Worm (Caenorhabditis elegans) whole organism, young adult: ENCODE data around the gene lgc-46.

Source experiments
- B0336.3 ChIP-seq: fragments of 200-800 bp; sonication (Bioruptor generic); IDR thresholded peaks from 2 replicates; pipeline ENCODE4 v1.3.6; 2022; ENCODE audit warnings: missing genetic modification characterization, missing compliant biosample characterization
- K12H6.12 ChIP-seq: fragments of 200-800 bp; sonication (Bioruptor generic); optimal IDR thresholded peaks from 2 replicates; lab custom pipeline; 2018; ENCODE audit warnings: mild to moderate bottlenecking, missing genetic modification characterization, missing compliant biosample characterization
- Y95B8A.8 ChIP-seq: fragments of 200-800 bp; sonication (Bioruptor generic); IDR thresholded peaks from 2 replicates; pipeline ENCODE4 v1.3.6; 2022; ENCODE audit warnings: missing genetic modification reagents, missing genetic modification characterization, missing compliant biosample characterization
- ama-1 ChIP-seq, 3 experiments: fragments of 150-350 bp in 1 of 3; sonication (generic microtip) in 2 of 3; optimal IDR thresholded peaks; 2 replicates each; lab custom pipeline; 2014 to 2018; ENCODE audit warnings: missing biosample characterization in 2 of 3, missing genetic modification characterization in 2 of 3, missing genetic modification reagents in 2 of 3
- chd-7 ChIP-seq: sonication (generic microtip); optimal IDR thresholded peaks from 2 replicates; lab custom pipeline; 2016; ENCODE audit warnings: mild to moderate bottlenecking, missing genetic modification characterization, moderate library complexity, missing compliant biosample characterization
- dpff-1 ChIP-seq: sonication (generic microtip); optimal IDR thresholded peaks from 2 replicates; lab custom pipeline; 2017; ENCODE audit warnings: mild to moderate bottlenecking, missing genetic modification characterization, missing compliant biosample characterization
- lin-40 ChIP-seq: sonication (generic microtip); optimal IDR thresholded peaks from 2 replicates; lab custom pipeline; 2016; ENCODE audit warnings: missing genetic modification characterization, mild to moderate bottlenecking, missing compliant biosample characterization, missing genotype, missing genetic modification reagents
- mes-4 ChIP-seq: sonication (generic microtip); optimal IDR thresholded peaks from 2 replicates; lab custom pipeline; 2016; ENCODE audit warnings: missing genotype, missing genetic modification characterization, missing compliant biosample characterization
- nfya-2 ChIP-seq: fragments of 200-800 bp; sonication (Bioruptor generic); IDR thresholded peaks from 2 replicates; pipeline ENCODE4 v1.3.6; 2022; ENCODE audit warnings: missing genetic modification reagents, missing genetic modification characterization, missing compliant biosample characterization
- pha-4 ChIP-seq: fragments of 150-350 bp; sonication (generic microtip); optimal IDR thresholded peaks from 2 replicates; lab custom pipeline; 2014; ENCODE audit warnings: missing biosample characterization, missing genetic modification reagents, missing genetic modification characterization
- snpc-4 ChIP-seq, 5 experiments: fragments of 150-350 bp in 1 of 5; sonication (generic microtip) in 4 of 5; optimal IDR thresholded peaks; 2 replicates each; lab custom pipeline; 2014 to 2018; ENCODE audit warnings: missing genetic modification characterization in 5 of 5, missing biosample characterization in 3 of 5, antibody characterized with exemption in 2 of 5, mild to moderate bottlenecking in 2 of 5, missing compliant biosample characterization in 2 of 5, missing genotype in 2 of 5, moderate library complexity in 2 of 5, missing genetic modification reagents in 1 of 5
- ztf-3 ChIP-seq: fragments of 200-800 bp; sonication (Bioruptor generic); optimal IDR thresholded peaks from 2 replicates; lab custom pipeline; 2018; ENCODE audit warnings: mild to moderate bottlenecking, missing genetic modification characterization, missing compliant biosample characterization

ce11 chrIII:1181756-1182155, 45.9 kb upstream of the lgc-46 start, which contains the start of gene nspg-8:
- no peak for TF ChIP-seq chd-7
- TF ChIP-seq pha-4, result no peak
- TF ChIP-seq ama-1 (optimal IDR thresholded peaks at IDR 0.05; lab: Kevin White, UChicago), result no peak
- no peak for TF ChIP-seq ama-1 (GFP tag; optimal IDR thresholded peaks at IDR 0.05; lab: Kevin White, UChicago)
- TF ChIP-seq mes-4 (tag; lab: Kevin White, UChicago), result no peak
- no peak for TF ChIP-seq K12H6.12 (tag; lab: Kevin White, UChicago)
- TF ChIP-seq snpc-4 (GFP tag; optimal IDR thresholded peaks at IDR 0.05; lab: Kevin White, UChicago), result no peak
- TF ChIP-seq snpc-4 (tag; optimal IDR thresholded peaks at IDR 0.05; lab: Kevin White, UChicago), result no peak
- TF ChIP-seq dpff-1 (tag; lab: Kevin White, UChicago), result no peak
- no peak for TF ChIP-seq lin-40 (tag; lab: Kevin White, UChicago)
- TF ChIP-seq Y95B8A.8 (GFP tag; lab: Robert Waterston, UW), result no peak
- TF ChIP-seq ztf-3 (GFP tag; lab: Kevin White, UChicago), result no peak
- no peak for TF ChIP-seq B0336.3 (GFP tag; lab: Robert Waterston, UW)
- TF ChIP-seq nfya-2, result no peak
